Worm (Caenorhabditis elegans) whole organism, young adult: Measurements from ENCODE around the gene C35D10.8.

Experiments used
- C17E4.6 ChIP-seq: fragments of 200-800 bp; sonication (Bioruptor generic); IDR thresholded peaks from 2 replicates; pipeline ENCODE4 v1.3.6; 2022; ENCODE audit warnings: missing genetic modification reagents, missing genetic modification characterization, missing compliant biosample characterization
- F10E7.11 ChIP-seq: sonication (generic microtip); optimal IDR thresholded peaks from 2 replicates; lab custom pipeline; 2017; ENCODE audit warnings: mild to moderate bottlenecking, missing genetic modification characterization, moderate library complexity, missing compliant biosample characterization
- ama-1 ChIP-seq, 3 experiments: fragments of 150-350 bp in 1 of 3; sonication (generic microtip) in 2 of 3; optimal IDR thresholded peaks; 2 replicates each; lab custom pipeline; 2014 to 2018; ENCODE audit warnings: missing biosample characterization in 2 of 3, missing genetic modification characterization in 2 of 3, missing genetic modification reagents in 2 of 3
- tbx-9 ChIP-seq: sonication (generic microtip); optimal IDR thresholded peaks from 2 replicates; lab custom pipeline; 2016; ENCODE audit warnings: borderline replicate concordance, missing genetic modification characterization, inconsistent platforms, missing compliant biosample characterization
- unc-62 ChIP-seq: fragments of 150-350 bp; optimal IDR thresholded peaks from 2 replicates; lab custom pipeline; 2014; ENCODE audit warnings: missing biosample characterization, missing genetic modification reagents, missing genetic modification characterization

DNA sequence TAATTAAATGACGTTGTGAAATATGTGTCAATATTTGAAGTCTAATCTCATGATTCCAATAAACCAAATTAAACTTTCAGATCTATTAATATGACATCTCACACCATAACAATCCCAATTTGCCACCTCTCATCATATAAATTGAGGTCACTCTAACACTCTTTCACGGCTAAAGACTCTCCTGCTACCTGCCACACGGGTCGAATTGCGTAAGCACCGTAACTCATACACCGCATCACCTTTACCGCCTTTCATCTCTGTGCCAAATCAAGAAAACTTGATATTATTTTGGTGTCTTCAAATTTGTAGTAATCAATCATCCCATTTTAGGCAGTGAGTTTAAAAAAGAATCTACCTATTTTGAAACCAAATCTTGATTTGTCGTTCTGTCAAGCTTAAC, 48.7 kb upstream of the C35D10.8 start:
- TF ChIP-seq F10E7.11 (tag; lab: Kevin White, UChicago) (no peak), tbx-9 (tag; lab: Kevin White, UChicago) (no peak), ama-1 (optimal IDR thresholded peaks at IDR 0.05; lab: Kevin White, UChicago) (no peak), ama-1 (GFP tag; optimal IDR thresholded peaks at IDR 0.05; lab: Kevin White, UChicago) (no peak), unc-62 (GFP tag; lab: Kevin White, UChicago) (no peak), C17E4.6 (no peak)
